Fruit fly (Drosophila melanogaster) S2 (cell line): Measurements from ENCODE around the gene inaF-A.

ENCODE experiments used
- CG8478 ChIP-seq: fragments of >200 bp; optimal IDR thresholded peaks from 2 replicates; lab custom pipeline; 2018
- CTCF ChIP-seq, 2 experiments: fragments of >200 bp; optimal IDR thresholded peaks; 2 replicates each; lab custom pipeline; 2018

inaF-A gene

dm6 chrX:11687666-11688492 is 45.8 kb downstream of the inaF-A start:
- no peak for TF ChIP-seq CTCF (optimal IDR thresholded peaks at IDR 0.05; lab: Kevin White, UChicago)
- TF ChIP-seq CG8478 (lab: Kevin White, UChicago): no peak

dm6 chrX:11686675-11687074 is 47.0 kb downstream of the inaF-A start:
- TF ChIP-seq CTCF (optimal IDR thresholded peaks at IDR 0.05; lab: Kevin White, UChicago): no peak
- no peak for TF ChIP-seq CG8478 (lab: Kevin White, UChicago)

- TF ChIP-seq CG8478 (lab: Kevin White, UChicago) (no peak), CTCF (optimal IDR thresholded peaks at IDR 0.05; lab: Kevin White, UChicago) (no peak)
Measured at dm6 chrX:11685918-11686640, 47.6 kb downstream of the inaF-A start.

dm6 chrX:11684462-11684861 is 49.2 kb downstream of the inaF-A start:
- no peak for TF ChIP-seq CG8478 (lab: Kevin White, UChicago)
- no peak for TF ChIP-seq CTCF (optimal IDR thresholded peaks at IDR 0.05; lab: Kevin White, UChicago)

dm6 chrX:11683480-11683879 is 50.2 kb downstream of the inaF-A start:
- TF ChIP-seq CTCF (optimal IDR thresholded peaks at IDR 0.05; lab: Kevin White, UChicago): no peak
- no peak for TF ChIP-seq CG8478 (lab: Kevin White, UChicago)

- TF ChIP-seq CTCF (optimal IDR thresholded peaks at IDR 0.05; lab: Kevin White, UChicago): peak; percentile 76 to 83
- no peak for TF ChIP-seq CG8478 (lab: Kevin White, UChicago)
Measured at dm6 chrX:11681558-11682551, 51.8 kb downstream of the inaF-A start.

- TF ChIP-seq CTCF (optimal IDR thresholded peaks at IDR 0.05; lab: Kevin White, UChicago) (no peak), CG8478 (lab: Kevin White, UChicago) (no peak)
Measured at dm6 chrX:11680405-11680804, 53.3 kb downstream of the inaF-A start.

dm6 chrX:11679461-11679860 is 54.2 kb downstream of the inaF-A start:
- TF ChIP-seq CTCF (optimal IDR thresholded peaks at IDR 0.05; lab: Kevin White, UChicago) (no peak), CG8478 (lab: Kevin White, UChicago) (no peak)

- TF ChIP-seq CTCF (optimal IDR thresholded peaks at IDR 0.05; lab: Kevin White, UChicago) (peak in 1 of 2 experiments; percentile 9), CG8478 (lab: Kevin White, UChicago) (no peak)
Measured at dm6 chrX:11678539-11679040, 55.1 kb downstream of the inaF-A start, which contains the start of the genes Vlet and bif. Vlet (minus strand) TSS chrX:11678589. bif (plus strand) TSS chrX:11678970.
